Worm (Caenorhabditis elegans) whole organism, L1 larva: ENCODE data around the gene C26D10.3.

Source experiments
- elt-3 ChIP-seq, 6 experiments: fragments of 150-350 bp in 1 of 6; sonication (generic microtip); optimal IDR thresholded peaks; 2 replicates each; lab custom pipeline; 2017 to 2018; ENCODE audit warnings: missing biosample characterization in 6 of 6, missing genetic modification characterization in 6 of 6, inconsistent platforms in 1 of 6
- lin-13 ChIP-seq: fragments of 150-350 bp; optimal IDR thresholded peaks from 2 replicates; lab custom pipeline; 2014; ENCODE audit warnings: missing biosample characterization, missing genetic modification reagents, missing genetic modification characterization
- mdl-1 ChIP-seq, 2 experiments: fragments of 150-350 bp; optimal IDR thresholded peaks; 2 replicates each; lab custom pipeline; 2014 to 2017; ENCODE audit warnings: missing biosample characterization in 2 of 2, missing genetic modification characterization in 2 of 2, inconsistent platforms in 1 of 2
- swsn-7 ChIP-seq: sonication (generic microtip); optimal IDR thresholded peaks from 2 replicates; lab custom pipeline; 2016; ENCODE audit warnings: missing genetic modification characterization, missing compliant biosample characterization

ce11 chrII:8321244-8321643 lies 3.9 kb upstream of the C26D10.3 start, which contains the start of gene shw-1:
- TF ChIP-seq elt-3 (tag; optimal IDR thresholded peaks at IDR 0.05; lab: Kevin White, UChicago) (no peak), mdl-1 (tag; optimal IDR thresholded peaks at IDR 0.05; lab: Kevin White, UChicago) (no peak), lin-13 (GFP tag; lab: Kevin White, UChicago) (no peak), swsn-7 (tag; lab: Kevin White, UChicago) (no peak)
